Fruit fly (Drosophila melanogaster): ENCODE measurements around the gene dmGlut.
A peak's percentile ranks its signal among the peaks of the same experiment; 100 is the strongest.

The dmGlut gene

dm6 chr2L:12045578-12045940 is 18.3 kb downstream of the dmGlut start:
- TF ChIP-seq psq (GFP tag; optimal IDR thresholded peaks at IDR 0.05) = peak; percentile 95
- TF ChIP-seq ey (GFP tag; optimal IDR thresholded peaks at IDR 0.05) = no peak
- TF ChIP-seq pan (optimal IDR thresholded peaks at IDR 0.05) = no peak
- peak; percentile 59 for TF ChIP-seq lola (GFP tag; optimal IDR thresholded peaks at IDR 0.05)
- no peak for TF ChIP-seq OdsH (GFP tag; optimal IDR thresholded peaks at IDR 0.05)
- no peak for TF ChIP-seq h (GFP tag; optimal IDR thresholded peaks at IDR 0.05)
- no peak for TF ChIP-seq rgr (GFP tag; optimal IDR thresholded peaks at IDR 0.05)
- TF ChIP-seq Vsx2 (GFP tag; optimal IDR thresholded peaks at IDR 0.05; ENCODE audit: partially characterized antibody) = peak; percentile 18
- TF ChIP-seq Jra (GFP tag; optimal IDR thresholded peaks at IDR 0.05) = no peak

- TF ChIP-seq pan (optimal IDR thresholded peaks at IDR 0.05) (no peak), psq (GFP tag; optimal IDR thresholded peaks at IDR 0.05) (peak; percentile 61), Hr83 (GFP tag; optimal IDR thresholded peaks at IDR 0.05; ENCODE audit: poor library complexity, severe bottlenecking) (peak; percentile 42), usp (GFP tag; optimal IDR thresholded peaks at IDR 0.05) (no peak), sv (GFP tag; optimal IDR thresholded peaks at IDR 0.05) (peak; percentile 45), dmrt93B (GFP tag; optimal IDR thresholded peaks at IDR 0.05) (peak; percentile 71), OdsH (GFP tag; optimal IDR thresholded peaks at IDR 0.05) (peak; percentile 85), ey (GFP tag; optimal IDR thresholded peaks at IDR 0.05) (peak; percentile 82), Jra (GFP tag; optimal IDR thresholded peaks at IDR 0.05) (peak; percentile 66), N (GFP tag; optimal IDR thresholded peaks at IDR 0.05) (no peak), brk (GFP tag; optimal IDR thresholded peaks at IDR 0.05) (peak; percentile 79), h (GFP tag; optimal IDR thresholded peaks at IDR 0.05) (peak; percentile 91), Dfd (GFP tag; optimal IDR thresholded peaks at IDR 0.05) (no peak), lola (GFP tag; optimal IDR thresholded peaks at IDR 0.05) (no peak), CG32264 (GFP tag; optimal IDR thresholded peaks at IDR 0.05) (no peak), Hr78 (GFP tag; optimal IDR thresholded peaks at IDR 0.05) (no peak), GATAd (GFP tag; optimal IDR thresholded peaks at IDR 0.05) (no peak), fru (GFP tag; optimal IDR thresholded peaks at IDR 0.05) (peak; percentile 81), rgr (GFP tag; optimal IDR thresholded peaks at IDR 0.05) (peak; percentile 90), foxo (GFP tag; optimal IDR thresholded peaks at IDR 0.05) (peak; percentile 73 to 89), jim (GFP tag; optimal IDR thresholded peaks at IDR 0.05) (peak; percentile 76), sage (GFP tag; optimal IDR thresholded peaks at IDR 0.05) (peak; percentile 89), Dif (GFP tag; optimal IDR thresholded peaks at IDR 0.05; ENCODE audit: partially characterized antibody) (no peak), CrebA (GFP tag; optimal IDR thresholded peaks at IDR 0.05; ENCODE audit: borderline replicate concordance) (peak; percentile 90), Myc (optimal IDR thresholded peaks at IDR 0.05) (no peak), dl (GFP tag; optimal IDR thresholded peaks at IDR 0.05; ENCODE audit: insufficient read depth in 1 of 2, partially characterized antibody in 2 of 2) (no peak), Sp1 (GFP tag; optimal IDR thresholded peaks at IDR 0.05) (peak; percentile 95), Rel (GFP tag; optimal IDR thresholded peaks at IDR 0.05) (peak; percentile 70), Rel (tag; optimal IDR thresholded peaks at IDR 0.05) (peak; percentile 84), woc (GFP tag; optimal IDR thresholded peaks at IDR 0.05) (peak; percentile 77), tai (GFP tag; optimal IDR thresholded peaks at IDR 0.05) (peak; percentile 76), Hnf4 (GFP tag; optimal IDR thresholded peaks at IDR 0.05) (peak; percentile 71), Abd-B (GFP tag; optimal IDR thresholded peaks at IDR 0.05) (no peak), CG9705 (GFP tag; optimal IDR thresholded peaks at IDR 0.05) (peak; percentile 81), Mio (GFP tag; optimal IDR thresholded peaks at IDR 0.05) (peak; percentile 31), dsf (GFP tag; optimal IDR thresholded peaks at IDR 0.05; ENCODE audit: borderline replicate concordance) (peak; percentile 54), Vsx2 (GFP tag; optimal IDR thresholded peaks at IDR 0.05; ENCODE audit: partially characterized antibody) (peak; percentile 24), HLH106 (tag; optimal IDR thresholded peaks at IDR 0.05) (peak; percentile 93), br (GFP tag; optimal IDR thresholded peaks at IDR 0.05) (peak; percentile 87)
Measured at dm6 chr2L:12045941-12046855, 19.0 kb downstream of the dmGlut start, which contains the start of gene CG6770. Gene CG6770, minus strand, starts transcription at chr2L:12046118.

All from whole organism, wandering third instar larva.